Fruit fly (Drosophila melanogaster) whole organism: ENCODE results near the gene CG16719.

Experiments used
- CG8478 ChIP-seq: fragments of >200 bp; optimal IDR thresholded peaks from 2 replicates; lab custom pipeline; 2018; ENCODE audit warnings: inconsistent platforms
- Dll ChIP-seq: fragments of >200 bp; optimal IDR thresholded peaks from 2 replicates; lab custom pipeline; 2017
- EcR ChIP-seq, 2 experiments: fragments of >200 bp; optimal IDR thresholded peaks; 2 replicates each; lab custom pipeline; 2017; ENCODE audit warnings: missing biosample characterization in 2 of 2, missing genetic modification characterization in 2 of 2, missing genetic modification reagents in 2 of 2
- psq ChIP-seq: fragments of >200 bp; optimal IDR thresholded peaks from 2 replicates; lab custom pipeline; 2017
- usp ChIP-seq: fragments of >200 bp; optimal IDR thresholded peaks from 2 replicates; lab custom pipeline; 2017; ENCODE audit warnings: missing biosample characterization, missing genetic modification characterization, mixed read lengths

dm6 chr3L:9729795-9730421, 44.9 kb downstream of the CG16719 start, which contains the start of gene ATPsynB:
- TF ChIP-seq EcR (GFP tag; optimal IDR thresholded peaks at IDR 0.05; lab: Kevin White, UChicago) (no peak), usp (no peak), Dll (lab: Kevin White, UChicago) (no peak), psq (lab: Kevin White, UChicago) (no peak), CG8478 (no peak)
